Fruit fly (Drosophila melanogaster): ENCODE measurements around the gene Sws1.

The Sws1 gene

dm6 chr2L:2574717-2575273 lies at the start of gene Sws1, which contains the start of gene Rad1:
Gene Sws1, minus strand, starts transcription at chr2L:2575052.
Gene Rad1, minus strand, starts transcription at chr2L:2575052.
- TF ChIP-seq CG8478 (optimal IDR thresholded peaks at IDR 0.05) (no peak), CTCF (optimal IDR thresholded peaks at IDR 0.05) (no peak)

dm6 chr2L:2623947-2624346 lies 49.1 kb upstream of the Sws1 start:
- TF ChIP-seq CG8478 (optimal IDR thresholded peaks at IDR 0.05) (no peak), CTCF (optimal IDR thresholded peaks at IDR 0.05) (no peak)

- no peak for TF ChIP-seq CG8478 (optimal IDR thresholded peaks at IDR 0.05)
- TF ChIP-seq CTCF (optimal IDR thresholded peaks at IDR 0.05): no peak
Observed at dm6 chr2L:2619887-2620286, 45.0 kb upstream of the Sws1 start, which contains the start of gene CG43403. Gene CG43403, plus strand, starts transcription at chr2L:2620187.

dm6 chr2L:2609694-2610093 lies 34.8 kb upstream of the Sws1 start, which contains the start of gene CG15395:
Gene CG15395, plus strand, starts transcription at chr2L:2609994.
- no peak for TF ChIP-seq CTCF (optimal IDR thresholded peaks at IDR 0.05)
- TF ChIP-seq CG8478 (optimal IDR thresholded peaks at IDR 0.05): no peak

dm6 chr2L:2606725-2607124 lies 31.9 kb upstream of the Sws1 start:
- TF ChIP-seq CG8478 (optimal IDR thresholded peaks at IDR 0.05) (no peak), CTCF (optimal IDR thresholded peaks at IDR 0.05) (no peak)

dm6 chr2L:2591569-2591968 lies 16.7 kb upstream of the Sws1 start, which contains the start of gene CG15394:
Gene CG15394, plus strand, starts transcription at chr2L:2591869.
- TF ChIP-seq CTCF (optimal IDR thresholded peaks at IDR 0.05): no peak
- no peak for TF ChIP-seq CG8478 (optimal IDR thresholded peaks at IDR 0.05)

- TF ChIP-seq CTCF (optimal IDR thresholded peaks at IDR 0.05) (peak; percentile 85 to 86), CG8478 (optimal IDR thresholded peaks at IDR 0.05) (no peak)
Observed at dm6 chr2L:2585285-2585684, 10.4 kb upstream of the Sws1 start, which contains the start of gene Drp1. Gene Drp1, minus strand, starts transcription at chr2L:2585430.

dm6 chr2L:2584461-2585056 lies 9.7 kb upstream of the Sws1 start:
- TF ChIP-seq CTCF (optimal IDR thresholded peaks at IDR 0.05) (no peak), CG8478 (optimal IDR thresholded peaks at IDR 0.05) (no peak)

- TF ChIP-seq CG8478 (optimal IDR thresholded peaks at IDR 0.05) (no peak), CTCF (optimal IDR thresholded peaks at IDR 0.05) (no peak)
Observed at dm6 chr2L:2579669-2580351, 5.0 kb upstream of the Sws1 start, which contains the start of the genes ND-B17.2 and Arpc5. Gene ND-B17.2, minus strand, starts transcription at chr2L:2580172. Gene Arpc5, plus strand, starts transcription at chr2L:2580292.

dm6 chr2L:2577361-2577737 lies 2.5 kb upstream of the Sws1 start, which contains the start of gene Elba2:
Gene Elba2, plus strand, starts transcription at chr2L:2577687.
- TF ChIP-seq CG8478 (optimal IDR thresholded peaks at IDR 0.05) (no peak), CTCF (optimal IDR thresholded peaks at IDR 0.05) (no peak)

dm6 chr2L:2576565-2577360 lies 1.9 kb upstream of the Sws1 start, which contains the start of gene insv:
Gene insv, minus strand, starts transcription at chr2L:2576997.
- TF ChIP-seq CTCF (optimal IDR thresholded peaks at IDR 0.05): no peak
- TF ChIP-seq CG8478 (optimal IDR thresholded peaks at IDR 0.05): no peak

dm6 chr2L:2572937-2573336 lies 1.9 kb downstream of the Sws1 start, which contains the start of gene Cyp309a2:
Gene Cyp309a2, minus strand, starts transcription at chr2L:2573037.
- TF ChIP-seq CG8478 (optimal IDR thresholded peaks at IDR 0.05) (no peak), CTCF (optimal IDR thresholded peaks at IDR 0.05) (no peak)

dm6 chr2L:2564758-2565157 lies 10.1 kb downstream of the Sws1 start, which contains the start of gene Cyp309a1:
Gene Cyp309a1, minus strand, starts transcription at chr2L:2564830.
- TF ChIP-seq CG8478 (optimal IDR thresholded peaks at IDR 0.05) (no peak), CTCF (optimal IDR thresholded peaks at IDR 0.05) (no peak)

dm6 chr2L:2552725-2553124 lies 22.1 kb downstream of the Sws1 start, which contains the start of gene CG3515:
Gene CG3515, minus strand, starts transcription at chr2L:2552825.
- TF ChIP-seq CTCF (optimal IDR thresholded peaks at IDR 0.05): no peak
- no peak for TF ChIP-seq CG8478 (optimal IDR thresholded peaks at IDR 0.05)

dm6 chr2L:2542491-2542890 lies 32.4 kb downstream of the Sws1 start:
- TF ChIP-seq CTCF (optimal IDR thresholded peaks at IDR 0.05): no peak
- TF ChIP-seq CG8478 (optimal IDR thresholded peaks at IDR 0.05): no peak
